Fruit fly (Drosophila melanogaster): ENCODE measurements around the gene aus.

The aus gene

DNA sequence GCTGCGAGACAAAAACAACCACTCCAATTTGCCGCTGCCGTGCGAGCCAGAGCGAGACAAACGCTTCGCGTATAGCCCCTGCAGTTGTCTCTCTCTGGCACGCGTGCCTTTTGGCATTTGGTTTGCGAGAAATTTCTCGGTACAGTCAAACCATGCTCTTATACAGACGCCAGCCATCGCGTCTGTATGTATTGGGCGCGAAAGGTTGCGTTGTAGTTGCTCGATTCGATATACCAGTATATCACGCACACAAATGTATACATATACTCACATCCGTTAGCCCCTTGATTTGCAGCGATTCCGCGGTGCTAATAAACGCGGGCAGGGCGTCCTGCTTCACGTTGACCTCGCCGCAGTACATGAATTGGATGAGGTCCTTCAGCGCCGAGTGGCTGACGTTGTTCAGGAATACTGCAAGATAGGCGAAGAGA, 26.9 kb upstream of the aus start (continued):
- no peak for TF ChIP-seq CG7556 (GFP tag; optimal IDR thresholded peaks at IDR 0.05)
- TF ChIP-seq CG16779 (GFP tag; IDR thresholded peaks at IDR 0.05) = no peak
- TF ChIP-seq HHEX (GFP tag; optimal IDR thresholded peaks at IDR 0.05) = no peak
- no peak for TF ChIP-seq maf-S (GFP tag; optimal IDR thresholded peaks at IDR 0.05)
- TF ChIP-seq Xbp1 (GFP tag; optimal IDR thresholded peaks at IDR 0.05) = no peak
- TF ChIP-seq eyg (GFP tag; optimal IDR thresholded peaks at IDR 0.05) = no peak
- peak; percentile 79 for TF ChIP-seq CG12659 (GFP tag; optimal IDR thresholded peaks at IDR 0.05)
- peak; percentile 73; the same call in 1 of the 2 replicates for TF ChIP-seq seq (GFP tag; IDR thresholded peaks at IDR 0.05)
- no peak for TF ChIP-seq CG13123 (GFP tag; optimal IDR thresholded peaks at IDR 0.05)
- TF ChIP-seq CG2199 (GFP tag; IDR thresholded peaks at IDR 0.05) = peak; percentile 96
- peak; percentile 51 for TF ChIP-seq E2f2 (GFP tag; IDR thresholded peaks at IDR 0.05)
- TF ChIP-seq CG10959 (GFP tag; IDR thresholded peaks at IDR 0.05) = no peak
- no peak for TF ChIP-seq bowl (GFP tag; IDR thresholded peaks at IDR 0.05)
- peak; percentile 20 for TF ChIP-seq CG13424 (tag; optimal IDR thresholded peaks at IDR 0.05)
- peak; percentile 89 for TF ChIP-seq rib (GFP tag; IDR thresholded peaks at IDR 0.05)
- no peak for TF ChIP-seq Mad (GFP tag; optimal IDR thresholded peaks at IDR 0.05)
- no peak; the same call in 2 of the 3 replicates for TF ChIP-seq knrl (GFP tag; IDR thresholded peaks at IDR 0.05; ENCODE audit: partially characterized antibody)
- TF ChIP-seq en (GFP tag; optimal IDR thresholded peaks at IDR 0.05) = no peak
- TF ChIP-seq Elba2 (GFP tag; optimal IDR thresholded peaks at IDR 0.05) = no peak
- peak; percentile 77 for TF ChIP-seq nom (GFP tag; optimal IDR thresholded peaks at IDR 0.05)
- peak; percentile 73 for TF ChIP-seq sens (GFP tag)
- peak; percentile 99 for TF ChIP-seq CG10321 (GFP tag; IDR thresholded peaks at IDR 0.05)
- TF ChIP-seq CG34422 (GFP tag; IDR thresholded peaks at IDR 0.05) = peak; percentile 84; the same call in 2 of the 3 replicates
- no peak for TF ChIP-seq jing (GFP tag; optimal IDR thresholded peaks at IDR 0.05)
- no peak for TF ChIP-seq Oaz (GFP tag; IDR thresholded peaks at IDR 0.05)
- TF ChIP-seq tna (GFP tag; IDR thresholded peaks at IDR 0.05; ENCODE audit: partially characterized antibody) = no peak
- no peak for TF ChIP-seq gt (GFP tag; IDR thresholded peaks at IDR 0.05)
- no peak for TF ChIP-seq Hr78 (GFP tag; optimal IDR thresholded peaks at IDR 0.05)
- TF ChIP-seq CG13775 (GFP tag; optimal IDR thresholded peaks at IDR 0.05) = no peak
- TF ChIP-seq Opbp (GFP tag; IDR thresholded peaks at IDR 0.05; ENCODE audit: partially characterized antibody) = peak; percentile 75
- TF ChIP-seq CG14710 (tag; optimal IDR thresholded peaks at IDR 0.05) = no peak
- TF ChIP-seq ash1 (GFP tag; optimal IDR thresholded peaks at IDR 0.05) = no peak
- peak; percentile 53; the same call in 1 of the 2 replicates for TF ChIP-seq amos (GFP tag; IDR thresholded peaks at IDR 0.05; ENCODE audit: partially characterized antibody)
- peak; percentile 47 for TF ChIP-seq CG6854 (GFP tag; optimal IDR thresholded peaks at IDR 0.05)
- TF ChIP-seq CG30431 (GFP tag; optimal IDR thresholded peaks at IDR 0.05) = no peak
- no peak for TF ChIP-seq CG11085 (GFP tag; IDR thresholded peaks at IDR 0.05)
- TF ChIP-seq sqz (GFP tag; optimal IDR thresholded peaks at IDR 0.05) = peak; percentile 64
- no peak for TF ChIP-seq ranshi (GFP tag; IDR thresholded peaks at IDR 0.05)
- TF ChIP-seq Bdp1 (GFP tag; optimal IDR thresholded peaks at IDR 0.05) = no peak
- TF ChIP-seq sr (GFP tag; IDR thresholded peaks at IDR 0.05) = no peak
- TF ChIP-seq gfzf (GFP tag; optimal IDR thresholded peaks at IDR 0.05) = no peak
- TF ChIP-seq ab (GFP tag; optimal IDR thresholded peaks at IDR 0.05) = no peak
- peak; percentile 10 for TF ChIP-seq CG12391 (tag; optimal IDR thresholded peaks at IDR 0.05)
- no peak for TF ChIP-seq CG7786 (GFP tag; optimal IDR thresholded peaks at IDR 0.05)
- peak; percentile 57 for TF ChIP-seq CG6765 (GFP tag; optimal IDR thresholded peaks at IDR 0.05)
- TF ChIP-seq luna (GFP tag; optimal IDR thresholded peaks at IDR 0.05) = no peak
- peak; percentile 51 for TF ChIP-seq onecut (GFP tag; IDR thresholded peaks at IDR 0.05)
- peak; percentile 39 for TF ChIP-seq CG12219 (GFP tag; optimal IDR thresholded peaks at IDR 0.05)
- TF ChIP-seq CG14965 (GFP tag; optimal IDR thresholded peaks at IDR 0.05; ENCODE audit: borderline replicate concordance) = no peak
- no peak for TF ChIP-seq CG10565 (GFP tag; optimal IDR thresholded peaks at IDR 0.05)
- no peak for TF ChIP-seq btn (GFP tag; optimal IDR thresholded peaks at IDR 0.05)
- no peak for TF ChIP-seq grn (GFP tag; optimal IDR thresholded peaks at IDR 0.05)

Measured in whole organism, embryonic.